Fruit fly (Drosophila melanogaster) S2 (cell line): ENCODE data around the gene CG3119.

Experiments used
- CG8478 ChIP-seq: fragments of >200 bp; optimal IDR thresholded peaks from 2 replicates; lab custom pipeline; 2018
- CTCF ChIP-seq, 2 experiments: fragments of >200 bp; optimal IDR thresholded peaks; 2 replicates each; lab custom pipeline; 2018

DNA sequence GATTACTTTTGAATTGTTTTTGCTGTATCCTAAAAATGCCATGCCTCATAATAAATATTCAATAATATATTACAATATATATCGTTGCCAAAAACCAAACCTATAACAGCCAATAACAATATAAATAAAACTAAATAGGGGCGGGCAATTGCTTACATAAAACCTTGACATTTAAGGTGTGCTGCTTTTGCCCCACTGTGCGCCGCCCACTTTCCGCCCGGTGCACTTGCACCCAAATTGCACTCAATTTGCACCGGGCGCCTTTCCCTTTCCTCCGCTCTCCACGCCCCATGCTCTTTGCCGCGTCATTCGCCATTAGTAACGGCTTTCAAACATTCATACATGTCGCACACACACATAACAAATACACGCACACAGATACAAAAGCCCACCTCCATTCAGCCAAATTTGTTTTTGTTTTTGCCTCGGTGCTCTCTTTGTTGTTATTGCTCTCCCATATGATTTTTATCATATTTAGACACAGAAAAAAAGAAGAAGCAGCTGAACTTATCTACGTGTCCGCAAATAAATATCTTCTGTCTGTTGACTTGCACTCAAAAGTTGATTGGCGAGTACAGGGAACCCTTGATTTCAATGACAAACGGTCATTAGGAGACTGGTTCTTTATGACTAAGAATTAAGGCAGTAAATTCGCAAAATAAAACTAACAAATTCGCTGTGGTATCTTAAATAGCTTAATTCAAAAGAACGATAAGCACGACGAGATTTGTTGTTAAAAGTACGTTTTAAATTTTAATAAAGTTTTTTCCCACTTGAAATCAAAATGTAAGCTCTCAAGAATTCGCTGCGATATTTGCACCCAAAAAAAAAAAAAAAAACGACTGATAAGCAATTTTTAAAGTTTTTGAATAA is 20.5 kb upstream of the CG3119 start:
- TF ChIP-seq CG8478 (lab: Kevin White, UChicago): no peak
- TF ChIP-seq CTCF (optimal IDR thresholded peaks at IDR 0.05; lab: Kevin White, UChicago): no peak
